Fruit fly (Drosophila melanogaster) whole organism, embryonic: ENCODE data around the gene Ns4.
A peak's percentile ranks its signal among the peaks of the same experiment; 100 is the strongest.

Source experiments
- BtbVII ChIP-seq: fragments of 200-800 bp; sonication (Bioruptor generic); optimal IDR thresholded peaks from 3 replicates; lab custom pipeline; 2017; ENCODE audit warnings: missing biosample characterization, mild to moderate bottlenecking, missing genetic modification characterization
- CG10979 ChIP-seq: fragments of 200-800 bp; sonication (Bioruptor generic); optimal IDR thresholded peaks from 2 replicates; lab custom pipeline; 2018; ENCODE audit warnings: missing biosample characterization, mild to moderate bottlenecking, missing genetic modification characterization, moderate library complexity
- CG11247 ChIP-seq: fragments of 200-800 bp; sonication (Bioruptor generic); IDR thresholded peaks from 2 replicates; pipeline ENCODE4 v1.3.6; 2022; ENCODE audit warnings: missing biosample characterization, missing genetic modification characterization
- CG11398 ChIP-seq: fragments of 200-800 bp; sonication (Bioruptor generic); optimal IDR thresholded peaks from 2 replicates; lab custom pipeline; 2016; ENCODE audit warnings: missing biosample characterization, missing genetic modification characterization
- CG15011 ChIP-seq: fragments of 200-800 bp; sonication (Bioruptor generic); optimal IDR thresholded peaks from 3 replicates; lab custom pipeline; 2018; ENCODE audit warnings: missing biosample characterization, mild to moderate bottlenecking, missing genetic modification characterization
- CG15073 ChIP-seq: fragments of 200-800 bp; sonication (Bioruptor generic); optimal IDR thresholded peaks from 2 replicates; lab custom pipeline; 2016; ENCODE audit warnings: missing biosample characterization, missing genetic modification characterization
- CG1529 ChIP-seq: fragments of 200-800 bp; sonication (Bioruptor generic); optimal IDR thresholded peaks from 3 replicates; lab custom pipeline; 2018; ENCODE audit warnings: missing biosample characterization, missing genetic modification characterization
- CG15479 ChIP-seq: fragments of 200-800 bp; sonication (Bioruptor generic); optimal IDR thresholded peaks from 3 replicates; lab custom pipeline; 2019; ENCODE audit warnings: missing biosample characterization, mild to moderate bottlenecking, missing genetic modification characterization, moderate library complexity
- CG17829 ChIP-seq: fragments of 200-800 bp; optimal IDR thresholded peaks from 2 replicates; lab custom pipeline; 2019; ENCODE audit warnings: missing biosample characterization, mild to moderate bottlenecking, missing genetic modification characterization, moderate library complexity
- CG17912 ChIP-seq: fragments of 200-800 bp; sonication (Bioruptor generic); optimal IDR thresholded peaks from 2 replicates; lab custom pipeline; 2018; ENCODE audit warnings: missing biosample characterization, mild to moderate bottlenecking, missing genetic modification characterization
- CG18476 ChIP-seq: fragments of 200-800 bp; sonication (Bioruptor generic); optimal IDR thresholded peaks from 2 replicates; lab custom pipeline; 2016; ENCODE audit warnings: missing biosample characterization, mild to moderate bottlenecking, missing genetic modification characterization
- CG2712 ChIP-seq: fragments of 200-800 bp; optimal IDR thresholded peaks from 3 replicates; lab custom pipeline; 2019; ENCODE audit warnings: missing biosample characterization, mild to moderate bottlenecking, missing genetic modification characterization, moderate library complexity
- CG32767 ChIP-seq: fragments of 200-800 bp; sonication (Bioruptor generic); IDR thresholded peaks from 2 replicates; pipeline ENCODE4 v1.3.6; 2022; ENCODE audit warnings: missing biosample characterization, missing genetic modification characterization
- CG33557 ChIP-seq: fragments of 200-800 bp; sonication (Bioruptor generic); optimal IDR thresholded peaks from 2 replicates; lab custom pipeline; 2019; ENCODE audit warnings: missing biosample characterization, mild to moderate bottlenecking, missing genetic modification characterization, moderate library complexity
- CG34376 ChIP-seq: fragments of 200-800 bp; sonication (Bioruptor generic); optimal IDR thresholded peaks from 2 replicates; lab custom pipeline; 2018; ENCODE audit warnings: missing biosample characterization, mild to moderate bottlenecking, missing genetic modification characterization
- CG4820 ChIP-seq: fragments of 200-800 bp; sonication (Bioruptor generic); optimal IDR thresholded peaks from 3 replicates; lab custom pipeline; 2016; ENCODE audit warnings: missing biosample characterization, missing genetic modification characterization
- CG6683 ChIP-seq: fragments of 200-800 bp; sonication (Bioruptor generic); optimal IDR thresholded peaks from 2 replicates; lab custom pipeline; 2017; ENCODE audit warnings: missing biosample characterization, mild to moderate bottlenecking, missing genetic modification characterization, missing genetic modification reagents
- CG7271 ChIP-seq: fragments of 200-800 bp; sonication (Bioruptor generic); optimal IDR thresholded peaks from 2 replicates; lab custom pipeline; 2018; ENCODE audit warnings: missing biosample characterization, mild to moderate bottlenecking, missing genetic modification characterization, moderate library complexity
- CG7745 ChIP-seq: fragments of 200-800 bp; sonication (Bioruptor generic); optimal IDR thresholded peaks from 2 replicates; lab custom pipeline; 2018; ENCODE audit warnings: missing biosample characterization, mild to moderate bottlenecking, missing genetic modification characterization, moderate library complexity
- CG8478 ChIP-seq: fragments of >200 bp; optimal IDR thresholded peaks from 2 replicates; lab custom pipeline; 2018
- CG9215 ChIP-seq: fragments of 200-800 bp; sonication (Bioruptor generic); IDR thresholded peaks from 2 replicates; pipeline ENCODE4 v1.3.6; 2022; ENCODE audit warnings: missing biosample characterization, missing genetic modification characterization
- CkIIα-i1 ChIP-seq: fragments of 200-800 bp; sonication (Bioruptor generic); IDR thresholded peaks from 2 replicates; pipeline ENCODE4 v1.3.6; 2022; ENCODE audit warnings: missing biosample characterization, missing genetic modification characterization
- D19A ChIP-seq: fragments of 200-800 bp; optimal IDR thresholded peaks from 3 replicates; lab custom pipeline; 2019; ENCODE audit warnings: missing biosample characterization, mild to moderate bottlenecking, missing genetic modification characterization, moderate library complexity
- Dip3 ChIP-seq: fragments of 200-800 bp; sonication (Bioruptor generic); optimal IDR thresholded peaks from 3 replicates; lab custom pipeline; 2016; ENCODE audit warnings: missing biosample characterization, missing genetic modification characterization
- HHEX ChIP-seq: fragments of 200-800 bp; sonication (Bioruptor generic); optimal IDR thresholded peaks from 3 replicates; lab custom pipeline; 2017; ENCODE audit warnings: missing biosample characterization, mild to moderate bottlenecking, missing genetic modification characterization, missing genetic modification reagents
- Hey ChIP-seq: fragments of 200-800 bp; sonication (Bioruptor generic); optimal IDR thresholded peaks from 3 replicates; lab custom pipeline; 2018; ENCODE audit warnings: missing biosample characterization, mild to moderate bottlenecking, missing genetic modification characterization
- HmgZ ChIP-seq: fragments of 200-800 bp; sonication (Bioruptor generic); optimal IDR thresholded peaks from 2 replicates; lab custom pipeline; 2018; ENCODE audit warnings: missing biosample characterization, mild to moderate bottlenecking, missing genetic modification characterization
- Hmr ChIP-seq: fragments of 200-800 bp; sonication (Bioruptor generic); optimal IDR thresholded peaks from 3 replicates; lab custom pipeline; 2017; ENCODE audit warnings: mild to moderate bottlenecking, missing biosample characterization, missing genetic modification reagents, missing genetic modification characterization
- Mrtf ChIP-seq: fragments of 200-800 bp; sonication (Bioruptor generic); IDR thresholded peaks from 3 replicates; pipeline ENCODE4 v1.3.6; 2022; ENCODE audit warnings: missing biosample characterization, missing genetic modification characterization
- Nf-YC ChIP-seq: fragments of 200-800 bp; optimal IDR thresholded peaks from 3 replicates; lab custom pipeline; 2019; ENCODE audit warnings: missing biosample characterization, mild to moderate bottlenecking, missing genetic modification characterization, moderate library complexity
- Side ChIP-seq: fragments of 200-800 bp; sonication (Bioruptor generic); optimal IDR thresholded peaks from 2 replicates; lab custom pipeline; 2016; ENCODE audit warnings: missing biosample characterization, missing genetic modification characterization
- Spps ChIP-seq: fragments of 200-800 bp; sonication (Bioruptor generic); optimal IDR thresholded peaks from 2 replicates; lab custom pipeline; 2018; ENCODE audit warnings: missing biosample characterization, mild to moderate bottlenecking, missing genetic modification characterization
- abd-A ChIP-seq: fragments of 200-800 bp; sonication (Bioruptor generic); optimal IDR thresholded peaks from 3 replicates; lab custom pipeline; 2019; ENCODE audit warnings: missing biosample characterization, mild to moderate bottlenecking, missing genetic modification characterization, moderate library complexity
- chif ChIP-seq, 2 experiments: fragments of 200-800 bp; sonication (Bioruptor generic); optimal IDR thresholded peaks; 3 replicates each; lab custom pipeline; 2016; ENCODE audit warnings: missing biosample characterization in 2 of 2, missing genetic modification characterization in 2 of 2
- corto ChIP-seq: fragments of 200-800 bp; sonication (Bioruptor generic); optimal IDR thresholded peaks from 2 replicates; lab custom pipeline; 2016; ENCODE audit warnings: missing biosample characterization, mild to moderate bottlenecking, missing genetic modification characterization, moderate library complexity
- crp ChIP-seq, 2 experiments: fragments of 200-800 bp; sonication (Bioruptor generic); optimal IDR thresholded peaks; 2 replicates in 1 of 2; 3 replicates in 1 of 2; lab custom pipeline; 2017; ENCODE audit warnings: missing biosample characterization in 2 of 2, missing genetic modification characterization in 2 of 2, mild to moderate bottlenecking in 1 of 2, moderate library complexity in 1 of 2
- esg ChIP-seq: fragments of 200-800 bp; sonication (Bioruptor generic); conservative IDR thresholded peaks from 2 replicates; pipeline ENCODE4 v1.3.6; 2022; ENCODE audit warnings: missing biosample characterization, missing genetic modification characterization
- fd3F ChIP-seq: fragments of 200-800 bp; sonication (Bioruptor generic); optimal IDR thresholded peaks from 2 replicates; lab custom pipeline; 2018; ENCODE audit warnings: missing biosample characterization, mild to moderate bottlenecking, missing genetic modification characterization, moderate library complexity
- hb ChIP-seq: fragments of 200-800 bp; sonication (Bioruptor generic); IDR thresholded peaks from 3 replicates; pipeline ENCODE4 v1.3.6; 2022; ENCODE audit warnings: missing biosample characterization, missing genetic modification characterization; ENCODE audit not compliant: partially characterized antibody
- her ChIP-seq: fragments of 200-800 bp; sonication (Bioruptor generic); optimal IDR thresholded peaks from 2 replicates; lab custom pipeline; 2016; ENCODE audit warnings: missing biosample characterization, missing genetic modification characterization
- insv ChIP-seq, 2 experiments: fragments of 200-800 bp; sonication (Bioruptor generic); optimal IDR thresholded peaks; 3 replicates each; lab custom pipeline; 2016 to 2018; ENCODE audit warnings: missing biosample characterization in 2 of 2, missing genetic modification characterization in 2 of 2
- jing ChIP-seq: fragments of 200-800 bp; sonication (Bioruptor generic); optimal IDR thresholded peaks from 2 replicates; lab custom pipeline; 2018; ENCODE audit warnings: missing biosample characterization, mild to moderate bottlenecking, missing genetic modification characterization
- klu ChIP-seq: fragments of 200-800 bp; sonication (Bioruptor generic); IDR thresholded peaks from 2 replicates; pipeline ENCODE4 v1.3.6; 2022; ENCODE audit warnings: missing biosample characterization, missing genetic modification characterization
- pnt ChIP-seq: fragments of 200-800 bp; sonication (Bioruptor generic); optimal IDR thresholded peaks from 3 replicates; lab custom pipeline; 2016; ENCODE audit warnings: missing biosample characterization, missing genetic modification characterization
- tio ChIP-seq: fragments of 200-800 bp; sonication (Bioruptor generic); optimal IDR thresholded peaks from 2 replicates; lab custom pipeline; 2017; ENCODE audit warnings: missing biosample characterization, missing genetic modification characterization, inconsistent platforms
- toy ChIP-seq: fragments of 200-800 bp; sonication (Bioruptor generic); IDR thresholded peaks from 2 replicates; pipeline ENCODE4 v1.3.6; 2022; ENCODE audit warnings: missing biosample characterization, missing genetic modification characterization
- trh ChIP-seq: fragments of 200-800 bp; sonication (Bioruptor generic); optimal IDR thresholded peaks from 2 replicates; lab custom pipeline; 2016; ENCODE audit warnings: missing biosample characterization, missing genetic modification characterization
- unc-4 ChIP-seq: fragments of 200-800 bp; sonication (Bioruptor generic); IDR thresholded peaks from 2 replicates; pipeline ENCODE4 v1.3.6; 2022; ENCODE audit warnings: missing biosample characterization, missing genetic modification characterization; ENCODE audit not compliant: partially characterized antibody

Ns4 gene

DNA sequence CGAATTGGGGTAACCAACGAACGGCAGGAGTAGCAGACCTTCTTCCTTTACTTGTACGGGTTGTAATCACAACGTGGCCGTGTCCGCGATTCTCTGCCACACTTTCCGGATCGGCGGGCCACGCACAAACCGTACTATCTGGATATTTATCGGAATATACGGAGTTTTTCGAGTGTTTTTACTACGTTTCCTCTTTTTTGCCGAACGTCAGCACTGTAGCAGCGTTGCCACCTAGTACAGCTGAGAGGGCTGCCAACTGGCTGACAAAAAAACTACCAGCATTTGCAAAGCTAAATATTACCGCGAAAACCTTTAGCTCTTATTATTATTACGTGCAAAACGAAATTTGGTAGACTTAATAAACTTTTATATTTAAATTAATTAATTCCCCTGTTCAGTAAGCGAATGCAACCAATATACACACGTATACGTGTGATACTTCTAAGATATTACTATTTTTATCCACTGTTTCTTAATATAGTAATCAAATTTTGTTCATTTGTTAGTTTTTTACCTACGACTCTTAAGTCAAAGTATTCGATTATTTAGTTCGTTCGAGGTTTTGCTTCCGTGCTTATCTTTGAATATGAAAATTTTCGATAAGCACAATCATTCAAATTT is 18.1 kb upstream of the Ns4 start, which contains the start of gene TM9SF2 (continued):
- TF ChIP-seq CG1529 (GFP tag; lab: Kevin White, UChicago) (no peak), trh (GFP tag; lab: Kevin White, UChicago) (no peak), Dip3 (GFP tag; lab: Kevin White, UChicago) (peak; percentile 24), CG11247 (GFP tag; lab: Robert Waterston, UW) (0 out of 2 replicates have a peak, but pooled peaks have one; percentile 13), crp (GFP tag; optimal IDR thresholded peaks at IDR 0.05; lab: Kevin White, UChicago) (peak in 1 of 2 experiments; percentile 68), Side (GFP tag; lab: Kevin White, UChicago) (no peak), BtbVII (GFP tag; lab: Kevin White, UChicago) (peak; percentile 37), CG9215 (GFP tag; lab: Robert Waterston, UW) (peak; percentile 40; the same call in 1 of the 2 replicates), Hey (tag; lab: Kevin White, UChicago) (no peak), Spps (tag; lab: Kevin White, UChicago) (no peak)

DNA sequence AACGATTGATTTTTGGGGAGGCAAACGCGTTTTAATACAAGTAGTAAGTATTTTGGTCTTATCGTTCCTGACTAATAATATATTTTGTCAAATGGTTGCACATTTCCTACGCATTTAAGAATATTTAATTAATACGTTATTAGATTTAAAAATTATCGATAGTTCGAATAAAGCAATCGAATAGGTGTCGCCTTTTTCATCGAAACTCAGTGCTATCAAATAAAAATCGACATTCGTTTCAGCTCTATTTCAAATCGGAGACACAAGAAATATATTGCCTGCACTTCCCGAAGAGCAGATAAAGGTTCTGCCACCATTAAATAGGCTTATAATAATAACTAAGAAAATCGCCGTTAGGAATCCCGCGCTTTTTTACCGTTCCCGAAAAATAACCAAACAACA is 17.6 kb upstream of the Ns4 start:
- no peak for TF ChIP-seq esg (GFP tag; lab: Robert Waterston, UW)
- TF ChIP-seq Hmr = no peak
- TF ChIP-seq CG17912 (GFP tag; lab: Kevin White, UChicago) = no peak
- no peak for TF ChIP-seq Mrtf (GFP tag; lab: Robert Waterston, UW)
- TF ChIP-seq CG15011 = no peak
- no peak for TF ChIP-seq CG2712 (tag; lab: Kevin White, UChicago)
- no peak for TF ChIP-seq fd3F (GFP tag; lab: Kevin White, UChicago)
- TF ChIP-seq CkIIα-i1 = no peak
- TF ChIP-seq hb (GFP tag; lab: Robert Waterston, UW) = peak; percentile 69; the same call in 2 of the 3 replicates
- no peak for TF ChIP-seq tio (GFP tag; lab: Kevin White, UChicago)
- TF ChIP-seq D19A (tag; lab: Kevin White, UChicago) = no peak
- TF ChIP-seq HHEX (GFP tag; lab: Kevin White, UChicago) = no peak
- no peak for TF ChIP-seq CG32767 (GFP tag; lab: Robert Waterston, UW)
- TF ChIP-seq CG33557 (GFP tag; lab: Kevin White, UChicago) = no peak
- TF ChIP-seq unc-4 = peak; percentile 59
- TF ChIP-seq CG15479 = no peak
- no peak for TF ChIP-seq pnt (GFP tag; lab: Kevin White, UChicago)
- TF ChIP-seq CG17829 (tag; lab: Kevin White, UChicago) = no peak
- TF ChIP-seq CG4820 (GFP tag; lab: Kevin White, UChicago) = no peak
- TF ChIP-seq CG34376 = no peak
- no peak for TF ChIP-seq toy (GFP tag; lab: Robert Waterston, UW)
- TF ChIP-seq her (GFP tag; lab: Kevin White, UChicago) = no peak
- TF ChIP-seq Nf-YC (tag; lab: Kevin White, UChicago) = no peak
- TF ChIP-seq CG15073 (GFP tag; lab: Kevin White, UChicago) = no peak
- no peak for TF ChIP-seq insv (GFP tag; optimal IDR thresholded peaks at IDR 0.05; lab: Kevin White, UChicago)
- no peak for TF ChIP-seq jing
- TF ChIP-seq CG7271 = no peak
- TF ChIP-seq chif (GFP tag; optimal IDR thresholded peaks at IDR 0.05; lab: Kevin White, UChicago) = no peak
- no peak for TF ChIP-seq corto (GFP tag; lab: Kevin White, UChicago)
- TF ChIP-seq CG7745 (tag; lab: Kevin White, UChicago) = no peak
- TF ChIP-seq CG6683 (GFP tag; lab: Kevin White, UChicago) = no peak
- TF ChIP-seq abd-A (tag; lab: Kevin White, UChicago) = no peak
- no peak for TF ChIP-seq CG10979 (tag; lab: Kevin White, UChicago)
- no peak for TF ChIP-seq CG8478 (lab: Kevin White, UChicago)
- TF ChIP-seq HmgZ (tag; lab: Kevin White, UChicago) = no peak
- TF ChIP-seq klu (GFP tag; lab: Robert Waterston, UW) = no peak
- no peak for TF ChIP-seq CG18476
- no peak for TF ChIP-seq CG11398 (GFP tag; lab: Kevin White, UChicago)
